Fruit fly (Drosophila melanogaster) whole organism: Measurements from ENCODE around the gene CG13001.

Experiments
- CG8478 ChIP-seq: fragments of >200 bp; optimal IDR thresholded peaks from 2 replicates; lab custom pipeline; 2018; ENCODE audit warnings: inconsistent platforms
- Dll ChIP-seq: fragments of >200 bp; optimal IDR thresholded peaks from 2 replicates; lab custom pipeline; 2017
- EcR ChIP-seq, 2 experiments: fragments of >200 bp; optimal IDR thresholded peaks; 2 replicates each; lab custom pipeline; 2017; ENCODE audit warnings: missing biosample characterization in 2 of 2, missing genetic modification characterization in 2 of 2, missing genetic modification reagents in 2 of 2
- pan ChIP-seq: fragments of >200 bp; optimal IDR thresholded peaks from 2 replicates; lab custom pipeline; 2017
- psq ChIP-seq: fragments of >200 bp; optimal IDR thresholded peaks from 2 replicates; lab custom pipeline; 2017
- usp ChIP-seq: fragments of >200 bp; optimal IDR thresholded peaks from 2 replicates; lab custom pipeline; 2017; ENCODE audit warnings: missing biosample characterization, missing genetic modification characterization, mixed read lengths

The CG13001 gene

DNA sequence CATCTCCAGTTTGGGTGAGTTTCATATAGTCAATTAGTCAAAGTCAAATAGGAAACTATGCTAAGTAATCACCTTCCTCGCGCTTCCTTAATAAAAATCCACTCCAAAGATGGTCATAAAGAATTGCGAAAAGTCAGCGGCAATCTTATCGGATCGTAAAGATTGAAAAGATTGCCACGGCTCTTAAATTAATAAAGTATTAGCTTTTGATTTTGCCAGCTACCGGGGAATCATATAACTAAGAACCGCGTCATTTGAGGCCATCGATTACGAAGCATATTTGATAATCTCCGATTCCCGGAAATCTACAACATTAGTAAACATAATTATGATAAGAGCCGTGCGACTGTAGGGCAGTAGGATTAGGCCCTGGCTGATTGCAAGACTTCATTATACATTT is 8.2 kb downstream of the CG13001 start:
- TF ChIP-seq usp (GFP tag; lab: Kevin White, UChicago) = no peak
- TF ChIP-seq CG8478 (lab: Kevin White, UChicago) = no peak
- no peak for TF ChIP-seq pan (lab: Kevin White, UChicago)
- TF ChIP-seq Dll (lab: Kevin White, UChicago) = no peak
- no peak for TF ChIP-seq EcR (GFP tag; optimal IDR thresholded peaks at IDR 0.05; lab: Kevin White, UChicago)
- no peak for TF ChIP-seq psq (lab: Kevin White, UChicago)

dm6 chrX:16932820-16933386 is 9.8 kb downstream of the CG13001 start:
- TF ChIP-seq psq (lab: Kevin White, UChicago) = no peak
- no peak for TF ChIP-seq EcR (GFP tag; optimal IDR thresholded peaks at IDR 0.05; lab: Kevin White, UChicago)
- TF ChIP-seq pan (lab: Kevin White, UChicago) = no peak
- no peak for TF ChIP-seq CG8478 (lab: Kevin White, UChicago)
- no peak for TF ChIP-seq usp (GFP tag; lab: Kevin White, UChicago)
- no peak for TF ChIP-seq Dll (lab: Kevin White, UChicago)

DNA sequence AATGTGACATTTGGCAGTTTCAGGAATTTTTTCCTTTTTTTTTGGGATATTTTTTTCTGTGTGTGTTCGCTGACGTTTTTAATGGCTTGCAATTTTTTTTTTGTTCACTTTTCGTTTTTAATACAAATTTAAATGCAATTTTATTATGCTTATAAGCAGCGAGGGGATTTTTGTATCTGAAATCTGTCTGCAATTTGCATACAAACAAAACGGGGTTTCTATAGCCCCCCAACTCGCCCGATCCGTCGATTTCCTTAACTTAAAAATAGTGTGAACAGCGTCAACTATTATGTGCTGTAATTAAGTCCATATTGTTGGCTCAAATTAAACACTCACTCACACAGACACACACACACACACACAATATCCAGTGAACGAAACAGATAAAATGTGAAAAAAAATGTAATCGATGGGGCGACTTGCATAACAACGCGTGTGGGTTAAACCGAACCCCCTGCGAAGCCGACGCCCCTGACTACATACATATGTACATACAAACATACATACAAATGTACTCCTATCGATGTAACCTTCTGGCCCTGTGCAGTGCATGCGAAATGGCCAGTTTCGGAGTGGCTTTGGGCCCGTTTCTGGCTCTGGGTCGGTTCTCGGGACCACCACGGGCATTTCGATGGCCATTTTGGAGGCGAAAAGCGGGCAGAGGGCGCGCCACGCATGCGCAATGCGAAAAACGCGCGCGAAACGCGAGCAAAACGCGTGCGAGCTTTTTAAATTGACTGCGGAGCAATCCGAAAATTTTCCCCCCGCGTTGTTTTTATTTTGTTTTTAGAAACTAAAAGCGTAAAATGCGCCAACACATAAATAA is 10.5 kb downstream of the CG13001 start:
- TF ChIP-seq CG8478 (lab: Kevin White, UChicago) (no peak), Dll (lab: Kevin White, UChicago) (no peak), psq (lab: Kevin White, UChicago) (no peak), pan (lab: Kevin White, UChicago) (no peak), EcR (GFP tag; optimal IDR thresholded peaks at IDR 0.05; lab: Kevin White, UChicago) (no peak), usp (GFP tag; lab: Kevin White, UChicago) (no peak)

DNA sequence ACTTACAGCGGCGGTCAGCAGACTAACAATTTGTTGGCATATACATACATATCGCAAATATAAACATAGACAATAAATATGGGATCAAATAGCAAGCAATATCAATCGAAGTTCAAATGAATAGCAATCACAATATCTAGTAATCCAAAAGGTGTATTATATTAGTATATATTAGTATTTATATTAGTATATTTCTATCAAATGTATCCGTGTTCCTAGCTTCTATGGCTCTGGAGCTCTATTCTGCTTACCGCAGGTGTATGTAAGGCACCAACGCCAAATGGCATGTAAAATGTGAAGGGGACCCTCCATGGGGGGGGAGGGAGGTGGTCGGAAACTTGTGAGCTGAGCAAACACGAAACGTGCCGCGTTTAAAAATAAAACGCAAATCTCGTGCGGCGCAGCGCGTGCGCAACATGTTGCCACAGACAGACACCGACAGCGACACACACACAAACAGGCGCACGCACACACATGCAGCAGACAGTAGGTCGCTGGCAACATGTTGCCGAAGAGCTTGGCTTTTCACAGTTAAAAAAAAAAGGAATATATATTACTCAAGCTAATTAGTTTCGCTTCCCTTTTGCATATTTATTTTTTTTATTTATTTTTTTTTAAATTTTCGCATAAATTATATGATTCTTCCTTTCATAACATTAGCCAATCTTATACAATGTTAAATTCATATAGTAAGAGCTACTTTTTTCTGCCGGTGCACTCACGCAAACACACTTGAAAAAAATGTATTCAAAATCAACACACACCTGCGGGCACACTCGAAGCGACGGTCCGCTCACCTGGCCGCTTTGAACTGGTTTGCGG is 12.0 kb downstream of the CG13001 start:
- no peak for TF ChIP-seq usp (GFP tag; lab: Kevin White, UChicago)
- no peak for TF ChIP-seq CG8478 (lab: Kevin White, UChicago)
- TF ChIP-seq Dll (lab: Kevin White, UChicago) = no peak
- no peak for TF ChIP-seq psq (lab: Kevin White, UChicago)
- TF ChIP-seq pan (lab: Kevin White, UChicago) = no peak
- TF ChIP-seq EcR (GFP tag; optimal IDR thresholded peaks at IDR 0.05; lab: Kevin White, UChicago) = no peak

DNA sequence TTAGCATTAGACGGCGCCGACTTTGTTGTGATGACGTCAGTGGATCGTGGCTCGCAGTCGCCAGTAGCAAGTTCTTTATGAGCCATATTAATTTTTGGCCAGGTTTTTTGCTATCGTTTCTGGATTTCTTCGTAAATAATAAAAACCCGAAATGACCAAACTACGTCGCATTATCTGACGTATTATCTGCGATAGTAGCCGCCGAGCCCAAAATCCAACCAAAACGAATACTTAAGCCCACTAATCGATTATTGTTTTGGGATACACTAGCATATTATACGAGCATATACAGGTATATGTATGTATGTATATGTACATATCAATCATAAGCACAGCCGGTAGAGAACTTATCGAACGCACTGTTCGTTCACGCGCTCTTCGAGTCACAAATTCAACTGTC is 15.9 kb downstream of the CG13001 start:
- TF ChIP-seq usp (GFP tag; lab: Kevin White, UChicago) (no peak), Dll (lab: Kevin White, UChicago) (no peak), CG8478 (lab: Kevin White, UChicago) (no peak), EcR (GFP tag; optimal IDR thresholded peaks at IDR 0.05; lab: Kevin White, UChicago) (no peak), psq (lab: Kevin White, UChicago) (no peak), pan (lab: Kevin White, UChicago) (no peak)

DNA sequence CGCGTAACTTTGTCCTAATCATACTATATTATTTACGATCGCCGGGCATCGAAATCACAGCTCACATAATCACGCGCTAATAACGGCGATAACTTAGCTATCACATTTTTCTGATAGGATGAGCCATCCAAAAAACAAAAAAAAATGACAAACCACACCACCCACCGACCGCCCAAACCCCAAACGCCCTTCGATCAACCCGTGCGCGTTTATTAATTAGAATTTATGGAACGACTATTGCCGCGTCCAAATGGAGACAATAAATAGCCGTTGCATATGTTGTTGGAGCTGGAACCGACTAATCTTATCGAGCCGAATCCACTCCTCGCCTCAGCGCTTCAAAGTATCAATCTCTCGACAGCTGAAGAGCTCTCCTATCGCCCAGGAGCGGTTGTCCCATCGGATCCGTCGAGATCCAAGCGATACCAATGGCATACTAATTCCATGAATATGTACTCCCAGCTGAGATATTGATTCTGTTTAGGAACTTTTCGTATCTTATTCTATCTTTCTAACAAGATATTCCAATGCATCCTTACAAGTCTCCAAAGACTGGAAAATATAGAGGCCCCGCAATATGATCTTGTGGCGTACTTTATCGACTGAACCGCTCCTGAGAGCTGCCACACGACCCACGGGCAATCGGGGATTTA is 18.5 kb downstream of the CG13001 start:
- no peak for TF ChIP-seq usp (GFP tag; lab: Kevin White, UChicago)
- no peak for TF ChIP-seq Dll (lab: Kevin White, UChicago)
- TF ChIP-seq pan (lab: Kevin White, UChicago) = no peak
- TF ChIP-seq EcR (GFP tag; optimal IDR thresholded peaks at IDR 0.05; lab: Kevin White, UChicago) = no peak
- TF ChIP-seq psq (lab: Kevin White, UChicago) = no peak
- TF ChIP-seq CG8478 (lab: Kevin White, UChicago) = no peak

DNA sequence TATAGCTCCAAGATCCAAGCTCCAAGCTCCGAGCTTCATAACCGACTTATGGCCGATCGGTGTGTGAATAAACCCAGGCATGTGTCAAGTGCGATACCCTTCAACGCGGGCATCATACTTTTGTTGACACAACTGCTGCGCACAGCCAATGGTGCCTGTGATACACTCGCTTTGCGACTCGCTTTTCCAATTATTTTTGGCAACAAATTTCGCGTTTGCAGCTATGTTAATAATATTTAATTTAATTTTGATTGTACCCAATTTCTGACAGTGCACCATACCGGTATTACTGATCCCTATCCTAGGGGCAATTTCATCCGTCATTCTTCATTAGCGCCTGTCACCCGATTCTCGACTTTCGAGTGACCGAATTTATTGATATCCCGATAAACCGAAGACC is 19.2 kb downstream of the CG13001 start:
- no peak for TF ChIP-seq EcR (GFP tag; optimal IDR thresholded peaks at IDR 0.05; lab: Kevin White, UChicago)
- TF ChIP-seq psq (lab: Kevin White, UChicago) = no peak
- TF ChIP-seq Dll (lab: Kevin White, UChicago) = no peak
- TF ChIP-seq CG8478 (lab: Kevin White, UChicago) = no peak
- no peak for TF ChIP-seq usp (GFP tag; lab: Kevin White, UChicago)
- no peak for TF ChIP-seq pan (lab: Kevin White, UChicago)

dm6 chrX:16922626-16923025 is 20.0 kb downstream of the CG13001 start:
- no peak for TF ChIP-seq CG8478 (lab: Kevin White, UChicago)

- TF ChIP-seq EcR (GFP tag; optimal IDR thresholded peaks at IDR 0.05; lab: Kevin White, UChicago) = no peak
- TF ChIP-seq CG8478 (lab: Kevin White, UChicago) = no peak
- no peak for TF ChIP-seq Dll (lab: Kevin White, UChicago)
These were observed 21.9 kb downstream of the CG13001 start for dm6 chrX:16920682-16921286.

dm6 chrX:16918767-16919336 is 23.8 kb downstream of the CG13001 start:
- TF ChIP-seq EcR (GFP tag; optimal IDR thresholded peaks at IDR 0.05; lab: Kevin White, UChicago) (no peak), usp (GFP tag; lab: Kevin White, UChicago) (no peak), pan (lab: Kevin White, UChicago) (no peak), Dll (lab: Kevin White, UChicago) (no peak), psq (lab: Kevin White, UChicago) (no peak), CG8478 (lab: Kevin White, UChicago) (no peak)
